Fruit fly (Drosophila melanogaster) whole organism, embryonic: Measurements from ENCODE around the gene chrb.

ENCODE experiments used
- Atf3 ChIP-seq: fragments of 200-800 bp; sonication (Bioruptor generic); optimal IDR thresholded peaks from 3 replicates; lab custom pipeline; 2016; ENCODE audit warnings: missing biosample characterization, missing genetic modification characterization
- Atf6 ChIP-seq: fragments of 200-800 bp; sonication (Bioruptor generic); IDR thresholded peaks from 2 replicates; pipeline ENCODE4 v1.3.6; 2022; ENCODE audit warnings: missing biosample characterization, missing genetic modification characterization
- B-H2 ChIP-seq: fragments of 200-800 bp; sonication (Bioruptor generic); optimal IDR thresholded peaks from 2 replicates; lab custom pipeline; 2018; ENCODE audit warnings: missing biosample characterization, mild to moderate bottlenecking, missing genetic modification characterization
- Bteb2 ChIP-seq: fragments of 200-800 bp; sonication (Bioruptor generic); optimal IDR thresholded peaks from 2 replicates; lab custom pipeline; 2016; ENCODE audit warnings: missing biosample characterization, missing genetic modification characterization
- CG11085 ChIP-seq: fragments of 200-800 bp; sonication (Bioruptor generic); IDR thresholded peaks from 2 replicates; pipeline ENCODE4 v1.3.6; 2022; ENCODE audit warnings: missing biosample characterization, missing genetic modification characterization
- CG13894 ChIP-seq: fragments of 200-800 bp; sonication (Bioruptor generic); optimal IDR thresholded peaks from 3 replicates; lab custom pipeline; 2018; ENCODE audit warnings: missing biosample characterization, mild to moderate bottlenecking, missing genetic modification characterization, moderate library complexity
- CG14710 ChIP-seq: fragments of 200-800 bp; sonication (Bioruptor generic); optimal IDR thresholded peaks from 3 replicates; lab custom pipeline; 2019; ENCODE audit warnings: missing biosample characterization, mild to moderate bottlenecking, missing genetic modification characterization, moderate library complexity
- CG15269 ChIP-seq: fragments of 200-800 bp; sonication (Bioruptor generic); optimal IDR thresholded peaks from 2 replicates; lab custom pipeline; 2018; ENCODE audit warnings: missing biosample characterization, mild to moderate bottlenecking, missing genetic modification characterization, moderate library complexity
- CG18619 ChIP-seq: fragments of 200-800 bp; sonication (Bioruptor generic); optimal IDR thresholded peaks from 3 replicates; lab custom pipeline; 2017; ENCODE audit warnings: missing biosample characterization, mild to moderate bottlenecking, missing genetic modification characterization
- CG2712 ChIP-seq: fragments of 200-800 bp; optimal IDR thresholded peaks from 3 replicates; lab custom pipeline; 2019; ENCODE audit warnings: missing biosample characterization, mild to moderate bottlenecking, missing genetic modification characterization, moderate library complexity
- CG31388 ChIP-seq: fragments of 200-800 bp; sonication (Bioruptor generic); optimal IDR thresholded peaks from 2 replicates; lab custom pipeline; 2016; ENCODE audit warnings: missing biosample characterization, missing genetic modification characterization
- CG34224 ChIP-seq: fragments of 200-800 bp; sonication (Bioruptor generic); IDR thresholded peaks from 3 replicates; pipeline ENCODE4 v1.3.6; 2022; ENCODE audit warnings: missing biosample characterization, missing genetic modification characterization; ENCODE audit not compliant: partially characterized antibody
- CG4282 ChIP-seq: fragments of 200-800 bp; sonication (Bioruptor generic); optimal IDR thresholded peaks from 2 replicates; lab custom pipeline; 2016; ENCODE audit warnings: missing biosample characterization, missing genetic modification characterization
- CG4328 ChIP-seq: fragments of 200-800 bp; sonication (Bioruptor generic); optimal IDR thresholded peaks from 3 replicates; lab custom pipeline; 2017; ENCODE audit warnings: missing biosample characterization, missing genetic modification reagents, missing genetic modification characterization
- CG7963 ChIP-seq: fragments of 200-800 bp; sonication (Bioruptor generic); IDR thresholded peaks from 3 replicates; pipeline ENCODE4 v1.3.6; 2022; ENCODE audit warnings: missing biosample characterization, missing genetic modification characterization; ENCODE audit not compliant: partially characterized antibody
- CG9609 ChIP-seq: fragments of 200-800 bp; sonication (Bioruptor generic); optimal IDR thresholded peaks from 3 replicates; lab custom pipeline; 2016; ENCODE audit warnings: missing biosample characterization, missing genetic modification characterization
- CG9932 ChIP-seq: fragments of 200-800 bp; sonication (Bioruptor generic); IDR thresholded peaks from 2 replicates; pipeline ENCODE4 v1.3.6; 2022; ENCODE audit warnings: missing biosample characterization, missing genetic modification characterization
- CoRest ChIP-seq: fragments of 200-800 bp; sonication (Bioruptor generic); optimal IDR thresholded peaks from 3 replicates; lab custom pipeline; 2018; ENCODE audit warnings: missing biosample characterization, mild to moderate bottlenecking, missing genetic modification characterization, moderate library complexity
- Deaf1 ChIP-seq: fragments of 200-800 bp; optimal IDR thresholded peaks from 3 replicates; lab custom pipeline; 2019; ENCODE audit warnings: missing biosample characterization, mild to moderate bottlenecking, missing genetic modification characterization, moderate library complexity
- Dip3 ChIP-seq: fragments of 200-800 bp; sonication (Bioruptor generic); optimal IDR thresholded peaks from 3 replicates; lab custom pipeline; 2016; ENCODE audit warnings: missing biosample characterization, missing genetic modification characterization
- Drgx ChIP-seq: fragments of 200-800 bp; sonication (Bioruptor generic); IDR thresholded peaks from 2 replicates; pipeline ENCODE4 v1.3.6; 2022; ENCODE audit warnings: missing biosample characterization, missing genetic modification characterization
- ERR ChIP-seq: fragments of 200-800 bp; sonication (Bioruptor generic); optimal IDR thresholded peaks from 2 replicates; lab custom pipeline; 2016; ENCODE audit warnings: missing biosample characterization, missing genetic modification characterization
- Eip74EF ChIP-seq, 2 experiments: fragments of 200-800 bp in 1 of 2; fragments of >200 bp in 1 of 2; sonication (Bioruptor generic) in 1 of 2; optimal IDR thresholded peaks; 2 replicates each; lab custom pipeline; 2017 to 2019; ENCODE audit warnings: missing biosample characterization in 2 of 2, missing genetic modification characterization in 2 of 2, mild to moderate bottlenecking in 1 of 2, moderate library complexity in 1 of 2
- Ets65A ChIP-seq: fragments of 200-800 bp; sonication (Bioruptor generic); peaks from one replicate; lab custom pipeline; 2016; ENCODE audit warnings: missing biosample characterization, missing genetic modification characterization
- Gug ChIP-seq: fragments of 200-800 bp; sonication (Bioruptor generic); IDR thresholded peaks from 4 replicates; pipeline ENCODE4 v1.3.6; 2022; ENCODE audit warnings: missing biosample characterization, missing genetic modification characterization
- Med ChIP-seq: fragments of 200-800 bp; sonication (Bioruptor generic); peaks from one replicate; lab custom pipeline; 2016; ENCODE audit warnings: missing biosample characterization, missing genetic modification characterization, mild to moderate bottlenecking, inconsistent platforms, moderate library complexity
- Pdp1 ChIP-seq, 2 experiments: fragments of 200-800 bp; sonication (Bioruptor generic); optimal IDR thresholded peaks; 3 replicates each; lab custom pipeline; 2016; ENCODE audit warnings: missing biosample characterization in 2 of 2, missing genetic modification characterization in 2 of 2, mild to moderate bottlenecking in 1 of 2, moderate library complexity in 1 of 2
- Rx ChIP-seq: fragments of 200-800 bp; sonication (Bioruptor generic); IDR thresholded peaks from 2 replicates; pipeline ENCODE4 v1.3.6; 2022; ENCODE audit warnings: missing biosample characterization, missing genetic modification characterization
- Xbp1 ChIP-seq: fragments of 200-800 bp; sonication (Bioruptor generic); optimal IDR thresholded peaks from 3 replicates; lab custom pipeline; 2016; ENCODE audit warnings: missing biosample characterization, mild to moderate bottlenecking, missing genetic modification characterization
- abd-A ChIP-seq: fragments of 200-800 bp; sonication (Bioruptor generic); optimal IDR thresholded peaks from 3 replicates; lab custom pipeline; 2019; ENCODE audit warnings: missing biosample characterization, mild to moderate bottlenecking, missing genetic modification characterization, moderate library complexity
- amos ChIP-seq: fragments of 200-800 bp; sonication (Bioruptor generic); IDR thresholded peaks from 2 replicates; pipeline ENCODE4 v1.3.6; 2022; ENCODE audit warnings: missing biosample characterization, missing genetic modification characterization; ENCODE audit not compliant: partially characterized antibody
- br ChIP-seq: fragments of >200 bp; optimal IDR thresholded peaks from 2 replicates; lab custom pipeline; 2017
- bsh ChIP-seq, 2 experiments: fragments of 200-800 bp; sonication (Bioruptor generic); optimal IDR thresholded peaks; 2 replicates each; lab custom pipeline; 2017 to 2018; ENCODE audit warnings: mild to moderate bottlenecking in 2 of 2, missing biosample characterization in 2 of 2, missing genetic modification characterization in 2 of 2, moderate library complexity in 1 of 2
- ci ChIP-seq: fragments of 200-800 bp; sonication (Bioruptor generic); IDR thresholded peaks from 3 replicates; pipeline ENCODE4 v1.3.6; 2022; ENCODE audit warnings: missing biosample characterization, missing genetic modification characterization
- crc ChIP-seq: fragments of 200-800 bp; sonication (Bioruptor generic); optimal IDR thresholded peaks from 2 replicates; lab custom pipeline; 2016; ENCODE audit warnings: missing biosample characterization, missing genetic modification characterization
- dan ChIP-seq: fragments of 200-800 bp; sonication (Bioruptor generic); IDR thresholded peaks from 2 replicates; pipeline ENCODE4 v1.3.6; 2022; ENCODE audit warnings: missing biosample characterization, missing genetic modification characterization
- ewg ChIP-seq: fragments of 200-800 bp; sonication (Bioruptor generic); optimal IDR thresholded peaks from 3 replicates; lab custom pipeline; 2017; ENCODE audit warnings: mild to moderate bottlenecking, missing biosample characterization, missing genetic modification reagents, missing genetic modification characterization
- grau ChIP-seq: fragments of 200-800 bp; optimal IDR thresholded peaks from 3 replicates; lab custom pipeline; 2019; ENCODE audit warnings: missing biosample characterization, mild to moderate bottlenecking, missing genetic modification characterization, moderate library complexity
- ham ChIP-seq: fragments of 200-800 bp; sonication (Bioruptor generic); IDR thresholded peaks from 2 replicates; pipeline ENCODE4 v1.3.6; 2022; ENCODE audit warnings: missing biosample characterization, missing genetic modification characterization
- her ChIP-seq: fragments of 200-800 bp; sonication (Bioruptor generic); optimal IDR thresholded peaks from 2 replicates; lab custom pipeline; 2016; ENCODE audit warnings: missing biosample characterization, missing genetic modification characterization
- lola ChIP-seq, 3 experiments: fragments of >200 bp in 2 of 3; fragments of 200-800 bp in 1 of 3; sonication (Bioruptor generic) in 1 of 3; optimal IDR thresholded peaks; 2 replicates each; lab custom pipeline; 2017 to 2019; ENCODE audit warnings: missing biosample characterization in 3 of 3, missing genetic modification characterization in 3 of 3, mild to moderate bottlenecking in 1 of 3, moderate library complexity in 1 of 3
- maf-S ChIP-seq: fragments of 200-800 bp; sonication (Bioruptor generic); optimal IDR thresholded peaks from 2 replicates; lab custom pipeline; 2016; ENCODE audit warnings: missing biosample characterization, missing genetic modification characterization
- scrt ChIP-seq: fragments of 200-800 bp; sonication (Bioruptor generic); optimal IDR thresholded peaks from 2 replicates; lab custom pipeline; 2018; ENCODE audit warnings: missing biosample characterization, mild to moderate bottlenecking, missing genetic modification characterization, moderate library complexity
- wdn ChIP-seq: fragments of 200-800 bp; sonication (Bioruptor generic); IDR thresholded peaks from 2 replicates; pipeline ENCODE4 v1.3.6; 2022; ENCODE audit warnings: missing biosample characterization, missing genetic modification characterization
- wor ChIP-seq: fragments of 200-800 bp; sonication (Bioruptor generic); IDR thresholded peaks from 2 replicates; pipeline ENCODE4 v1.3.6; 2022; ENCODE audit warnings: missing biosample characterization, missing genetic modification characterization

The chrb gene

dm6 chr3L:11531994-11532732, 44.8 kb downstream of the chrb start (continued):
- TF ChIP-seq CG9609 (GFP tag; lab: Kevin White, UChicago): no peak
- peak in 1 of 2 experiments; percentile 55 for TF ChIP-seq Pdp1 (GFP tag; optimal IDR thresholded peaks at IDR 0.05; lab: Kevin White, UChicago)
- no peak for TF ChIP-seq ewg (GFP tag; lab: Kevin White, UChicago)
- no peak for TF ChIP-seq Deaf1 (tag; lab: Kevin White, UChicago)
- peak; percentile 84 for TF ChIP-seq Ets65A
- no peak for TF ChIP-seq CG31388 (GFP tag; lab: Kevin White, UChicago)
- TF ChIP-seq amos (GFP tag; lab: Robert Waterston, UW): no peak
- TF ChIP-seq bsh (GFP tag; optimal IDR thresholded peaks at IDR 0.05; lab: Kevin White, UChicago): no peak
- TF ChIP-seq CG18619 (GFP tag; lab: Kevin White, UChicago): no peak
- TF ChIP-seq maf-S: no peak
- TF ChIP-seq scrt: no peak
- no peak for TF ChIP-seq Xbp1 (GFP tag; lab: Kevin White, UChicago)
- TF ChIP-seq CG9932 (GFP tag; lab: Robert Waterston, UW): 0 out of 2 replicates have a peak, but pooled peaks have one; percentile 25
- TF ChIP-seq Rx (GFP tag; lab: Robert Waterston, UW): no peak
- peak; percentile 72 for TF ChIP-seq Med (GFP tag; lab: Kevin White, UChicago)
- no peak for TF ChIP-seq Bteb2
- TF ChIP-seq CG2712: no peak
- TF ChIP-seq CG34224 (GFP tag; lab: Robert Waterston, UW): no peak
- TF ChIP-seq br (lab: Kevin White, UChicago): no peak
- TF ChIP-seq Atf6 (GFP tag; lab: Robert Waterston, UW): no peak
- no peak for TF ChIP-seq ham
- TF ChIP-seq CoRest: no peak
- peak in 1 of 3 experiments; percentile 38 for TF ChIP-seq lola (GFP tag; optimal IDR thresholded peaks at IDR 0.05; lab: Kevin White, UChicago)
- no peak for TF ChIP-seq CG11085 (GFP tag; lab: Robert Waterston, UW)
- TF ChIP-seq CG4328 (GFP tag; lab: Kevin White, UChicago): no peak
- TF ChIP-seq B-H2 (GFP tag; lab: Kevin White, UChicago): peak; percentile 44
- TF ChIP-seq dan (GFP tag; lab: Robert Waterston, UW): no peak
- no peak for TF ChIP-seq crc
- no peak for TF ChIP-seq ERR
- TF ChIP-seq wdn (GFP tag; lab: Robert Waterston, UW): no peak
- peak; percentile 0 for TF ChIP-seq CG15269 (tag; lab: Kevin White, UChicago)
- TF ChIP-seq abd-A (tag; lab: Kevin White, UChicago): peak; percentile 62
- no peak for TF ChIP-seq CG14710 (tag; lab: Kevin White, UChicago)
- no peak for TF ChIP-seq CG7963
- TF ChIP-seq Drgx (GFP tag; lab: Robert Waterston, UW): peak; percentile 34; the same call in 1 of the 2 replicates
- no peak for TF ChIP-seq Eip74EF (GFP tag; optimal IDR thresholded peaks at IDR 0.05; lab: Kevin White, UChicago)
- no peak for TF ChIP-seq CG4282 (GFP tag; lab: Kevin White, UChicago)
- no peak for TF ChIP-seq grau (tag; lab: Kevin White, UChicago)
- no peak for TF ChIP-seq Atf3 (GFP tag; lab: Kevin White, UChicago)
- TF ChIP-seq ci: 0 out of 3 replicates have a peak, but pooled peaks have one; percentile 16
- TF ChIP-seq Dip3 (GFP tag; lab: Kevin White, UChicago): no peak
- no peak for TF ChIP-seq her (GFP tag; lab: Kevin White, UChicago)
- no peak for TF ChIP-seq Gug (GFP tag; lab: Robert Waterston, UW)
- no peak for TF ChIP-seq wor (GFP tag; lab: Robert Waterston, UW)
- peak; percentile 83 for TF ChIP-seq CG13894 (tag; lab: Kevin White, UChicago)
